Worm (Caenorhabditis elegans): Measurements from ENCODE around the gene memb-1.

DNA sequence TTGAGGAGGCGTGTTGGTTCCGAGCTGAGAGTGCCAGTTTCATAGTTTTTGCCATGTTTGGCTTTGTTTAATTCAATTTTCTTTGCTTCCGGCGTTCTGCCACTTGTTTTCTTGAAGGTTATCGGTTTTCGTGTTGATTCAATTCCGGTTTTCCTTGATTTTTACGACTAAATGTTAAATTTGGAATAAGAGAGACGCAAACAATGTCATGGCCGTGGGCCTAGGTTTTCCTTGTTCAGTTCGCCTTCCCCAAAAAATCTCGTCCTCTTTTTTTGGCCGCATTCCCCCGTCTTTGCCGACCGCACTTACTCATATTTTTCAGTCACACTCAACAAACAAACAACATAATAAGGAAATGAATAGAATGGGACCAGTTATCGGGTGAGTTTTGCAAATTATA lies 47.6 kb downstream of the memb-1 start, which contains the start of gene C23F12.9:
- TF ChIP-seq nhr-28 (tag; optimal IDR thresholded peaks at IDR 0.05) (no peak), nhr-2 (tag; optimal IDR thresholded peaks at IDR 0.05) (no peak), ztf-11 (tag; optimal IDR thresholded peaks at IDR 0.05) (no peak), pha-4 (tag; optimal IDR thresholded peaks at IDR 0.05) (no peak), unc-39 (tag; optimal IDR thresholded peaks at IDR 0.05) (no peak), sptf-1 (tag; optimal IDR thresholded peaks at IDR 0.05) (no peak), unc-62 (GFP tag; optimal IDR thresholded peaks at IDR 0.05) (no peak), nhr-12 (tag; optimal IDR thresholded peaks at IDR 0.05) (no peak), elt-1 (tag; optimal IDR thresholded peaks at IDR 0.05; ENCODE audit: borderline replicate concordance, insufficient read depth) (no peak), snpc-4 (tag; optimal IDR thresholded peaks at IDR 0.05) (no peak), ham-2 (GFP tag; optimal IDR thresholded peaks at IDR 0.05) (no peak)
